Worm (Caenorhabditis elegans) whole organism, L1 larva: ENCODE results near the gene math-37.

ENCODE experiments used
- C16A3.4 ChIP-seq: fragments of 150-350 bp; optimal IDR thresholded peaks from 2 replicates; lab custom pipeline; 2014; ENCODE audit warnings: missing biosample characterization, missing genetic modification characterization
- C34B4.2 ChIP-seq: sonication (generic microtip); optimal IDR thresholded peaks from 2 replicates; lab custom pipeline; 2017; ENCODE audit warnings: mild to moderate bottlenecking, missing genetic modification characterization, missing compliant biosample characterization
- F16B12.6 ChIP-seq: fragments of 150-350 bp; optimal IDR thresholded peaks from 2 replicates; lab custom pipeline; 2014; ENCODE audit warnings: missing biosample characterization, missing genetic modification characterization
- blmp-1 ChIP-seq: fragments of 150-350 bp; optimal IDR thresholded peaks from 2 replicates; lab custom pipeline; 2014; ENCODE audit warnings: missing biosample characterization, missing genetic modification characterization
- ceh-63 ChIP-seq: fragments of 200-800 bp; sonication (Bioruptor generic); optimal IDR thresholded peaks from 2 replicates; lab custom pipeline; 2018; ENCODE audit warnings: mild to moderate bottlenecking, missing genetic modification characterization, missing compliant biosample characterization
- ceh-8 ChIP-seq: fragments of 200-800 bp; sonication (Bioruptor generic); optimal IDR thresholded peaks from 2 replicates; lab custom pipeline; 2018; ENCODE audit warnings: mild to moderate bottlenecking, missing genetic modification characterization, moderate library complexity, missing compliant biosample characterization
- ceh-82 ChIP-seq, 3 experiments: fragments of 150-350 bp in 1 of 3; sonication (generic microtip) in 2 of 3; optimal IDR thresholded peaks; 2 replicates each; lab custom pipeline; 2014 to 2017; ENCODE audit warnings: missing biosample characterization in 3 of 3, missing genetic modification characterization in 3 of 3
- dsc-1 ChIP-seq: sonication (generic microtip); optimal IDR thresholded peaks from 2 replicates; lab custom pipeline; 2016; ENCODE audit warnings: mild to moderate bottlenecking, missing genetic modification characterization, missing compliant biosample characterization
- egl-27 ChIP-seq, 2 experiments: fragments of 150-350 bp in 1 of 2; sonication (generic microtip); optimal IDR thresholded peaks; 3 replicates each; lab custom pipeline; 2017 to 2018; ENCODE audit warnings: missing biosample characterization in 2 of 2, missing genetic modification characterization in 2 of 2, missing genetic modification reagents in 2 of 2
- elt-2 ChIP-seq: sonication (generic microtip); optimal IDR thresholded peaks from 2 replicates; lab custom pipeline; 2016; ENCODE audit warnings: missing genetic modification characterization, mild to moderate bottlenecking, inconsistent platforms, missing compliant biosample characterization, missing genetic modification reagents
- ets-5 ChIP-seq: fragments of 200-800 bp; sonication (Bioruptor generic); IDR thresholded peaks from 2 replicates; pipeline ENCODE4 v1.3.6; 2022; ENCODE audit warnings: missing genetic modification characterization, missing compliant biosample characterization
- fkh-10 ChIP-seq: sonication (generic microtip); optimal IDR thresholded peaks from 2 replicates; lab custom pipeline; 2017; ENCODE audit warnings: missing biosample characterization, missing genetic modification reagents, missing genetic modification characterization
- fos-1 ChIP-seq: fragments of 150-350 bp; optimal IDR thresholded peaks from 2 replicates; lab custom pipeline; 2014; ENCODE audit warnings: missing biosample characterization, missing genetic modification characterization
- grh-1 ChIP-seq: fragments of 200-800 bp; sonication (Bioruptor generic); IDR thresholded peaks from 2 replicates; pipeline ENCODE4 v1.3.6; 2022; ENCODE audit warnings: missing genetic modification reagents, missing genetic modification characterization, missing compliant biosample characterization
- hlh-17 ChIP-seq: fragments of 200-800 bp; sonication (Bioruptor generic); optimal IDR thresholded peaks from 2 replicates; lab custom pipeline; 2018; ENCODE audit warnings: missing genetic modification characterization, mild to moderate bottlenecking, missing compliant biosample characterization, moderate library complexity, borderline replicate concordance
- hlh-4 ChIP-seq: sonication (generic microtip); optimal IDR thresholded peaks from 2 replicates; lab custom pipeline; 2016; ENCODE audit warnings: mild to moderate bottlenecking, missing genetic modification characterization, missing compliant biosample characterization
- isw-1 ChIP-seq: fragments of 200-800 bp; sonication (Bioruptor generic); IDR thresholded peaks from 2 replicates; pipeline ENCODE4 v1.3.6; 2022; ENCODE audit warnings: missing genetic modification characterization, missing compliant biosample characterization
- jun-1 ChIP-seq: fragments of 150-350 bp; optimal IDR thresholded peaks from 2 replicates; lab custom pipeline; 2014; ENCODE audit warnings: missing biosample characterization, missing genetic modification reagents, missing genetic modification characterization
- lin-15B ChIP-seq: fragments of 150-350 bp; sonication (generic microtip); optimal IDR thresholded peaks from 3 replicates; lab custom pipeline; 2014; ENCODE audit warnings: missing biosample characterization, missing genetic modification characterization
- lin-39 ChIP-seq: fragments of 150-350 bp; optimal IDR thresholded peaks from 2 replicates; lab custom pipeline; 2014; ENCODE audit warnings: missing biosample characterization, missing genetic modification reagents, missing genetic modification characterization
- lir-3 ChIP-seq: sonication (generic microtip); optimal IDR thresholded peaks from 2 replicates; lab custom pipeline; 2016; ENCODE audit warnings: mild to moderate bottlenecking, missing genetic modification characterization, moderate library complexity, missing compliant biosample characterization; ENCODE audit not compliant: poor library complexity
- lsy-2 ChIP-seq, 2 experiments: fragments of 150-350 bp; optimal IDR thresholded peaks; 2 replicates each; lab custom pipeline; 2014; ENCODE audit warnings: missing biosample characterization in 2 of 2, missing genetic modification characterization in 2 of 2
- mab-9 ChIP-seq: fragments of 200-800 bp; sonication (Bioruptor generic); IDR thresholded peaks from 2 replicates; pipeline ENCODE4 v1.3.6; 2022; ENCODE audit warnings: missing genetic modification reagents, missing genetic modification characterization, missing compliant biosample characterization
- mdl-1 ChIP-seq, 2 experiments: fragments of 150-350 bp; optimal IDR thresholded peaks; 2 replicates each; lab custom pipeline; 2014 to 2017; ENCODE audit warnings: missing biosample characterization in 2 of 2, missing genetic modification characterization in 2 of 2, inconsistent platforms in 1 of 2
- mef-2 ChIP-seq: fragments of 150-350 bp; optimal IDR thresholded peaks from 2 replicates; lab custom pipeline; 2014; ENCODE audit warnings: missing biosample characterization, missing genetic modification characterization
- nhr-11 ChIP-seq: fragments of 150-350 bp; optimal IDR thresholded peaks from 2 replicates; lab custom pipeline; 2014; ENCODE audit warnings: missing biosample characterization, missing genetic modification characterization
- nhr-19 ChIP-seq: fragments of 200-800 bp; sonication (Bioruptor generic); conservative IDR thresholded peaks from 2 replicates; pipeline ENCODE4 v1.3.6; 2022; ENCODE audit warnings: missing genetic modification characterization, missing compliant biosample characterization
- nhr-20 ChIP-seq: sonication (generic microtip); optimal IDR thresholded peaks from 2 replicates; lab custom pipeline; 2016; ENCODE audit warnings: mild to moderate bottlenecking, missing genetic modification characterization, missing compliant biosample characterization
- nhr-28 ChIP-seq: fragments of 150-350 bp; optimal IDR thresholded peaks from 2 replicates; lab custom pipeline; 2014; ENCODE audit warnings: missing biosample characterization, missing genetic modification characterization
- nhr-71 ChIP-seq: sonication (generic microtip); optimal IDR thresholded peaks from 2 replicates; lab custom pipeline; 2016; ENCODE audit warnings: mild to moderate bottlenecking, missing genetic modification characterization, moderate library complexity, missing compliant biosample characterization
- nhr-77 ChIP-seq: fragments of 150-350 bp; optimal IDR thresholded peaks from 2 replicates; lab custom pipeline; 2014; ENCODE audit warnings: missing biosample characterization, missing genetic modification characterization
- nhr-84 ChIP-seq: sonication (generic microtip); optimal IDR thresholded peaks from 2 replicates; lab custom pipeline; 2017; ENCODE audit warnings: missing biosample characterization, missing genetic modification characterization
- nhr-90 ChIP-seq: sonication (generic microtip); optimal IDR thresholded peaks from 2 replicates; lab custom pipeline; 2016; ENCODE audit warnings: mild to moderate bottlenecking, missing genetic modification characterization, missing compliant biosample characterization; ENCODE audit not compliant: poor library complexity
- pag-3 ChIP-seq: sonication (generic microtip); optimal IDR thresholded peaks from 2 replicates; lab custom pipeline; 2017; ENCODE audit warnings: missing genetic modification characterization, mild to moderate bottlenecking, missing compliant biosample characterization, antibody characterized with exemption, borderline replicate concordance; ENCODE audit not compliant: insufficient read depth
- pax-3 ChIP-seq: fragments of 200-800 bp; sonication (Bioruptor generic); optimal IDR thresholded peaks from 2 replicates; lab custom pipeline; 2018; ENCODE audit warnings: mild to moderate bottlenecking, missing genetic modification characterization, moderate library complexity, missing compliant biosample characterization
- rnt-1 ChIP-seq: sonication (generic microtip); optimal IDR thresholded peaks from 2 replicates; lab custom pipeline; 2016; ENCODE audit warnings: mild to moderate bottlenecking, missing genetic modification characterization, moderate library complexity, missing compliant biosample characterization
- skn-1 ChIP-seq: fragments of 150-350 bp; optimal IDR thresholded peaks from 2 replicates; lab custom pipeline; 2014; ENCODE audit warnings: missing biosample characterization, missing genetic modification characterization
- sox-4 ChIP-seq: sonication (generic microtip); optimal IDR thresholded peaks from 2 replicates; lab custom pipeline; 2016; ENCODE audit warnings: missing genetic modification characterization, missing compliant biosample characterization
- swsn-7 ChIP-seq: sonication (generic microtip); optimal IDR thresholded peaks from 2 replicates; lab custom pipeline; 2016; ENCODE audit warnings: missing genetic modification characterization, missing compliant biosample characterization
- unc-30 ChIP-seq: sonication (generic microtip); optimal IDR thresholded peaks from 2 replicates; lab custom pipeline; 2017; ENCODE audit warnings: missing biosample characterization, missing genetic modification characterization
- unc-98 ChIP-seq: fragments of 200-800 bp; sonication (Bioruptor generic); IDR thresholded peaks from 2 replicates; pipeline ENCODE4 v1.3.6; 2022; ENCODE audit warnings: missing genetic modification characterization, missing compliant biosample characterization
- vab-15 ChIP-seq: sonication (generic microtip); optimal IDR thresholded peaks from 2 replicates; lab custom pipeline; 2017; ENCODE audit warnings: missing genotype, mild to moderate bottlenecking, missing genetic modification characterization, missing compliant biosample characterization
- xbp-1 ChIP-seq: sonication (generic microtip); optimal IDR thresholded peaks from 2 replicates; lab custom pipeline; 2016; ENCODE audit warnings: missing genetic modification characterization, missing compliant biosample characterization
- zag-1 ChIP-seq: fragments of 150-350 bp; optimal IDR thresholded peaks from 2 replicates; lab custom pipeline; 2014; ENCODE audit warnings: missing biosample characterization, missing genetic modification characterization
- ztf-11 ChIP-seq, 2 experiments: sonication (generic microtip); optimal IDR thresholded peaks; 2 replicates each; lab custom pipeline; 2016 to 2017; ENCODE audit warnings: missing genetic modification characterization in 2 of 2, missing biosample characterization in 1 of 2, missing compliant biosample characterization in 1 of 2

math-37 gene

DNA sequence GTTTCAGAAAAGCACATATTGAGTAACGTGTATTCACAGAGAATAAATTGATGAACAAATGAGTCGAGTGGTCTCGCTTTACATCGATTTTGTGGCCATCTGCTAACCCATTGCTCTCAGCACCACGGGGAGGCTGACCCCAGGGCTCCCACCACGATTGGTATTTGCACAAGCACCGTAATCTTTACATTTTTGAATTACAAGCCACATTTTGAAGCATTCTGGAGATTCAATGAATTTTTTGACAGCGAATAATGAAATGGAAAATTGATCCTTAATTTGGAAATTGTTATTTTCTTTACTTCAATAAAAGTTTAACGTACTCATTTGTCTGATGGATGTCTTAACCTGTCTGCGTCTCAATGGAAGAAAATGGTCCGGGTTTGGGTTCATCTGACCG lies 23.6 kb upstream of the math-37 start, which contains the start of gene C40A11.6:
C40A11.6 (minus strand) TSS at position 101 of the 400 bp plus-strand sequence.
- TF ChIP-seq fos-1 = no peak
- no peak for TF ChIP-seq nhr-20 (tag; lab: Kevin White, UChicago)
- TF ChIP-seq nhr-11 (tag; lab: Kevin White, UChicago) = no peak
- TF ChIP-seq dsc-1 (tag; lab: Kevin White, UChicago) = no peak
- no peak for TF ChIP-seq sox-4
- no peak for TF ChIP-seq egl-27 (tag; optimal IDR thresholded peaks at IDR 0.05; lab: Kevin White, UChicago)
- no peak for TF ChIP-seq elt-2 (tag; lab: Kevin White, UChicago)
- no peak for TF ChIP-seq lsy-2 (tag; optimal IDR thresholded peaks at IDR 0.05; lab: Kevin White, UChicago)
- TF ChIP-seq unc-30 (tag; lab: Kevin White, UChicago) = no peak
- TF ChIP-seq grh-1 (GFP tag; lab: Robert Waterston, UW) = no peak
- TF ChIP-seq nhr-19 (GFP tag; lab: Robert Waterston, UW) = no peak
- TF ChIP-seq ceh-63 (GFP tag; lab: Kevin White, UChicago) = no peak
- TF ChIP-seq nhr-71 = no peak
- no peak for TF ChIP-seq pax-3 (tag; lab: Kevin White, UChicago)
- TF ChIP-seq blmp-1 (tag; lab: Kevin White, UChicago) = no peak
- TF ChIP-seq unc-98 (GFP tag; lab: Robert Waterston, UW) = no peak
- no peak for TF ChIP-seq mef-2 (tag; lab: Kevin White, UChicago)
- TF ChIP-seq C16A3.4 (tag; lab: Kevin White, UChicago) = no peak
- TF ChIP-seq fkh-10 (GFP tag; lab: Kevin White, UChicago) = no peak
- TF ChIP-seq hlh-4 = no peak
- TF ChIP-seq, all 84 proteins: peak for 0

DNA sequence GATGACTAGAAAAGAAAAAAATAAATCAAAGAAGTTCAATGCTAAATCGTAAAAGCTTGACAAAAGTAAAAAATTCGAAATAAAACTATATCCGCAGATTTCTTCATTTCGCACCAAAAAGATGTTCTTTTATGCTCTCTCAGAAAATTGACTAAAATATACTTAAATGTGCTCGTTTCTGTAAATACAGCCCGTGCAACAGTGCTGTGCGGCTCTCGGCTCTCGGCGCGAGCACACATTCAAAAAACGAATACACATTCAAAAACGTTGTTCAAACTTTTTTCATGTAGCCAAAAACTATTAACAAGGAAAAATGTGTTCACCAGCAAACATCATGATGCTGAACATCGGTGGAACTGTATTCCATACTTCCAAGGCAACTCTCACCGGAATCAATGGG lies 18.8 kb upstream of the math-37 start, which contains the start of gene C40A11.3:
C40A11.3 (plus strand) TSS at position 301 of the 400 bp plus-strand sequence.
- TF ChIP-seq unc-30 (tag; lab: Kevin White, UChicago) (no peak), vab-15 (tag; lab: Kevin White, UChicago) (no peak), C34B4.2 (tag; lab: Kevin White, UChicago) (no peak), C16A3.4 (tag; lab: Kevin White, UChicago) (no peak), xbp-1 (tag; lab: Kevin White, UChicago) (no peak), mdl-1 (tag; optimal IDR thresholded peaks at IDR 0.05; lab: Kevin White, UChicago) (no peak), lin-15B (tag; lab: Kevin White, UChicago) (no peak), ztf-11 (tag; optimal IDR thresholded peaks at IDR 0.05; lab: Kevin White, UChicago) (no peak), jun-1 (tag; lab: Kevin White, UChicago) (no peak), hlh-17 (GFP tag; lab: Kevin White, UChicago) (no peak), skn-1 (tag; lab: Kevin White, UChicago) (no peak), swsn-7 (tag; lab: Kevin White, UChicago) (no peak), ceh-82 (tag; optimal IDR thresholded peaks at IDR 0.05; lab: Kevin White, UChicago) (no peak), nhr-28 (tag; lab: Kevin White, UChicago) (no peak), ets-5 (GFP tag; lab: Robert Waterston, UW) (no peak), isw-1 (GFP tag; lab: Robert Waterston, UW) (no peak), zag-1 (tag; lab: Kevin White, UChicago) (no peak), nhr-90 (tag; lab: Kevin White, UChicago) (no peak)

DNA sequence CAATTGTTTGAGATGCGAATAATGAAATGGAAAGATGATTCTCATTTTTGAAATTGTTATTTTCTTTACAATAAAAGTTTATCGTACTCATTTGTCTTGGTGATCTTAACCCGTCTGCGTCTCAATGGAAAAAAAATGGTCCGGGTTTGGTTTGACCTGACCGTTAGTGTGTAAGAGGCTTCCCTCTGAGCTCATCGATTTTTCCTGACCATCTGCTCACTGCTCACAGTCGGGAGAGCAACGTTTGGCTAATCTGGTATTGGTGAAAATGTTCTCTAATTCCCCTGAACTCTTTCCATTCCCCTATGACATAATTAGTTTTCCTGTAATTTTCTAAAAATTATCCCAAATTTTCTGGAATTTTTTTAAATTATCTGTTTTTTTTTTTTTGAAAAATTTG lies 16.9 kb upstream of the math-37 start:
- no peak for TF ChIP-seq rnt-1 (tag; lab: Kevin White, UChicago)
- no peak for TF ChIP-seq nhr-84 (tag; lab: Kevin White, UChicago)
- no peak for TF ChIP-seq ceh-8 (GFP tag; lab: Kevin White, UChicago)
- TF ChIP-seq mab-9 (GFP tag; lab: Robert Waterston, UW) = no peak
- TF ChIP-seq unc-30 (tag; lab: Kevin White, UChicago) = no peak
- TF ChIP-seq nhr-77 (tag; lab: Kevin White, UChicago) = no peak
- TF ChIP-seq F16B12.6 = no peak
- TF ChIP-seq pag-3 = no peak
- no peak for TF ChIP-seq nhr-28 (tag; lab: Kevin White, UChicago)
- no peak for TF ChIP-seq lir-3 (tag; lab: Kevin White, UChicago)
- no peak for TF ChIP-seq lin-39 (tag; lab: Kevin White, UChicago)
- TF ChIP-seq, all 84 proteins: peak for 0
